Worm (Caenorhabditis elegans): ENCODE data around the gene W04G3.11.
A peak's percentile ranks its signal among the peaks of the same experiment; 100 is the strongest.

The W04G3.11 gene

DNA sequence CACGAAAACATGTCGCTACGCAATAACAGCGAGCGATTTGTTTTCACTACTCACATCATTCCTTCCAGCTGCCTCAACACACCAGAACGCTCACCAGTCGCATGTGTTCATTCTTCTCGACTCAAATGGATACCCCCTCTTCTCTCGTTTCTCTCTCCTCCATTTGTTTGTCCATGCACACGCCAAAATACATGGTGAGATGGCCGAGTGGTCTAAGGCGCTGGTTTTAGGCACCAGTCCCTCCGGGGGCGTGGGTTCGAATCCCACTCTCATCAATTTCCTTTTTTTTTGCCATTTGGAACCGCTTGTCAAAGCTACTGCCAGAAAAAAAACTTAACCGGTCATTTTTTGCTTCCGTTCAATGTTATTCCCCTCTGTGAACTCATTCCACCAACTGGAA, 6.5 kb downstream of the W04G3.11 start (continued):
- TF ChIP-seq mxl-2 (GFP tag; conservative IDR thresholded peaks at IDR 0.05): no peak
- TF ChIP-seq nhr-77 (tag; optimal IDR thresholded peaks at IDR 0.05): peak; percentile 27
- peak; percentile 75 for TF ChIP-seq zip-2 (tag; optimal IDR thresholded peaks at IDR 0.05)
- TF ChIP-seq saeg-2 (GFP tag; IDR thresholded peaks at IDR 0.05): 0 out of 2 replicates have a peak, but pooled peaks have one; percentile 73
- no peak for TF ChIP-seq F44E2.7 (GFP tag; IDR thresholded peaks at IDR 0.05)
- TF ChIP-seq nhr-10 (tag; optimal IDR thresholded peaks at IDR 0.05): no peak
- peak; percentile 53; the same call in 1 of the 2 replicates for TF ChIP-seq Y105C5A.15 (GFP tag; IDR thresholded peaks at IDR 0.05)
- TF ChIP-seq Y5F2A.4 (GFP tag; optimal IDR thresholded peaks at IDR 0.05): peak; percentile 64
- TF ChIP-seq ctbp-1 (GFP tag; IDR thresholded peaks at IDR 0.05): peak; percentile 94
- no peak for TF ChIP-seq unc-39 (tag; optimal IDR thresholded peaks at IDR 0.05)
- peak; percentile 79 for TF ChIP-seq arid-1 (GFP tag; conservative IDR thresholded peaks at IDR 0.05)
- peak; percentile 88 for TF ChIP-seq madf-9 (GFP tag; conservative IDR thresholded peaks at IDR 0.05)
- TF ChIP-seq Y48G9A.11 (GFP tag; IDR thresholded peaks at IDR 0.05): no peak; the same call in 1 of the 2 replicates
- TF ChIP-seq set-16 (GFP tag; IDR thresholded peaks at IDR 0.05): no peak
- peak; percentile 99 for TF ChIP-seq aha-1 (tag)
- no peak; the same call in none of the 2 replicates for TF ChIP-seq egl-43 (GFP tag; IDR thresholded peaks at IDR 0.05)
- TF ChIP-seq hmg-1.1 (GFP tag; IDR thresholded peaks at IDR 0.05): peak; percentile 97
- TF ChIP-seq ceh-20 (GFP tag; IDR thresholded peaks at IDR 0.05): peak; percentile 89
- peak; percentile 54 for TF ChIP-seq ceh-32 (tag; optimal IDR thresholded peaks at IDR 0.05; ENCODE audit: poor library complexity)
- peak; percentile 59 for TF ChIP-seq T20F7.1 (GFP tag; optimal IDR thresholded peaks at IDR 0.05)
- peak; percentile 80 for TF ChIP-seq nhr-48 (tag; optimal IDR thresholded peaks at IDR 0.05)
- no peak for TF ChIP-seq attf-4 (tag; optimal IDR thresholded peaks at IDR 0.05)
- no peak for TF ChIP-seq lin-39 (tag; optimal IDR thresholded peaks at IDR 0.05)
- TF ChIP-seq spr-1 (tag; optimal IDR thresholded peaks at IDR 0.05): peak; percentile 88

DNA sequence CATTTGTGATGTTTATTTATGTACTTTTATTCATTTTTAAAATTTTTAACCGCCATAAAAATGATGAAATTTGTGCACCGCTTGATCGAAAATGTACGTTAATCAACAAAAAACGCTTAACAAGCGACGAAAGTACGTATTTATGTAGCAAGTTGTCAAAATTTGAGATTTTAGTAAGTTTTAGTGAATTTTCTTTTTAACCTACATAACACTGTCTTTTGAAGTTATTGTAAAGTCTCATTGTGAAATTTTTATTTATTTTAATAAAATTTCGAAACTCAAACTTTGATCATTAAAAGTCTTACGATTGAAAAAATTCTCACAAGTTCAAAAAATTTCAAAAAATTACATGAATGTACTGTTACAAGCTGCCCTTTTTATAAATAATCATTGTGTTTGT, 8.3 kb downstream of the W04G3.11 start:
- TF ChIP-seq F26F4.8 (GFP tag; conservative IDR thresholded peaks at IDR 0.05) (no peak), aha-1 (tag) (peak; percentile 92), Y48G9A.11 (GFP tag; IDR thresholded peaks at IDR 0.05) (no peak), nhr-111 (GFP tag; optimal IDR thresholded peaks at IDR 0.05) (no peak)

DNA sequence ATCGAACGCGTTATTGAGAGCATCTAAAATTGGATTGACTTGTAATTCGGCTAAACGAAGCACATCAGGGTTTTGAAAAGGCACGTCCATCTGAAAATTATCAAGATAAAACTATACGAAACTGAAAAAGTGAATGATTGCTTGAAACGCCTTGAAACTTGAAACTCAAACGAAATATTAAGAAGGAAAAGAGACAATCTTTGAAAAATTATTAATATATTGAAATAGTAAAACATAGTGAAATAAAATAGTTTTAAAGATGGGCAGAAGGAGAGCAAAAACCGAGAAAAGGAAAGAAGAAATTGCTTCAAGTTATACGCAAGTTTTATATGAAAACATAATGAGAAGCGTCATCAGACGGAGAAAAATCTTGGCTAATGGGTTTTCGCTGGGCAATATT, 9.1 kb downstream of the W04G3.11 start, which contains the start of gene W02H3.3:
Gene W02H3.3 (minus strand): TSS at position 101 of the 400 bp plus-strand sequence.
- no peak for TF ChIP-seq php-3 (GFP tag; IDR thresholded peaks at IDR 0.05)
- TF ChIP-seq unc-62 (GFP tag; optimal IDR thresholded peaks at IDR 0.05 in 1 of 2): no peak
- TF ChIP-seq unc-62 (tag; optimal IDR thresholded peaks at IDR 0.05): no peak

DNA sequence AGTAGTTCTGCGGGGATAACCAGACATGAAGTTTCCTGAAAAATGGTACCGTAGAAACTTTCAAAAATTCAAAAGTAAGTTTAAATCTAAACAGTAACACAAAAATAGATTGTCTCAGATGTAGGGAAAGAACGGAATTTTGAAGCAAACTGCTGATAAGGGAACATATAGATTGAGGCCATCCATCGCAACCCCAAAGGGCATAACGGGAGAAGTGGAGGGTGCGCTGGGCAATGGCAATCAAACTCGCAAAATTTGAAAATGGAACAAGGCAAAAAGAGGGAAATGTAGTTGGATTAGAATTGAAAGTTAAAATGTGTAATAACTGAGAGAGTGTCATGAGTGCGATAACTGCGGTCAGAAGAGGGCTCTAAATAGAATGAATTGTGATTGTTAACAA, 14.2 kb downstream of the W04G3.11 start:
- no peak for TF ChIP-seq mdl-1 (tag; optimal IDR thresholded peaks at IDR 0.05)
- TF ChIP-seq hif-1 (tag; optimal IDR thresholded peaks at IDR 0.05): no peak
- TF ChIP-seq ztf-11 (tag; optimal IDR thresholded peaks at IDR 0.05): no peak
- no peak for TF ChIP-seq madf-9 (GFP tag; conservative IDR thresholded peaks at IDR 0.05)
- no peak for TF ChIP-seq unc-62 (GFP tag; optimal IDR thresholded peaks at IDR 0.05 in 1 of 2)
- TF ChIP-seq unc-62 (tag; optimal IDR thresholded peaks at IDR 0.05): no peak
- TF ChIP-seq tag-97 (GFP tag; IDR thresholded peaks at IDR 0.05): peak; percentile 70; the same call in 1 of the 2 replicates
- no peak for TF ChIP-seq daf-8 (GFP tag; IDR thresholded peaks at IDR 0.05)
- peak; percentile 24; the same call in 1 of the 2 replicates for TF ChIP-seq dmd-6 (GFP tag; IDR thresholded peaks at IDR 0.05)
- no peak for TF ChIP-seq madf-5 (GFP tag; IDR thresholded peaks at IDR 0.05)
- TF ChIP-seq pqm-1 (tag; optimal IDR thresholded peaks at IDR 0.05): peak; percentile 4
- TF ChIP-seq nhr-77 (tag; optimal IDR thresholded peaks at IDR 0.05): no peak
- TF ChIP-seq lin-13 (GFP tag; optimal IDR thresholded peaks at IDR 0.05): no peak
- TF ChIP-seq vab-7 (GFP tag; IDR thresholded peaks at IDR 0.05): no peak
- TF ChIP-seq T20F7.1 (GFP tag; optimal IDR thresholded peaks at IDR 0.05): no peak
- TF ChIP-seq nhr-10 (tag; optimal IDR thresholded peaks at IDR 0.05): no peak

All from whole organism, L4 larva.